Worm (Caenorhabditis elegans): ENCODE measurements around the gene gcy-21.

ce11 chrII:2684783-2685182, 25.3 kb downstream of the gcy-21 start:
- TF ChIP-seq ama-1 (optimal IDR thresholded peaks at IDR 0.05) (no peak), B0310.2 (tag; optimal IDR thresholded peaks at IDR 0.05) (no peak), tra-4 (tag; optimal IDR thresholded peaks at IDR 0.05) (no peak), tbx-11 (GFP tag; IDR thresholded peaks at IDR 0.05) (no peak), sea-1 (GFP tag; conservative IDR thresholded peaks at IDR 0.05) (no peak), scrt-1 (GFP tag; IDR thresholded peaks at IDR 0.05) (no peak)
